Worm (Caenorhabditis elegans) whole organism, midembryonic: ENCODE measurements around the gene snap-1.

Experiments
- T22C8.4 ChIP-seq: fragments of 200-800 bp; sonication (Bioruptor generic); IDR thresholded peaks from 2 replicates; pipeline ENCODE4 v1.3.6; 2022; ENCODE audit warnings: missing genetic modification characterization, missing compliant biosample characterization
- cog-1 ChIP-seq: sonication (generic microtip); optimal IDR thresholded peaks from 2 replicates; lab custom pipeline; 2016; ENCODE audit warnings: missing genetic modification characterization, missing compliant biosample characterization
- flt-1 ChIP-seq: fragments of 200-800 bp; sonication (Bioruptor generic); IDR thresholded peaks from 2 replicates; pipeline ENCODE4 v1.3.6; 2022; ENCODE audit warnings: missing genetic modification characterization, missing compliant biosample characterization
- klf-2 ChIP-seq: fragments of 200-800 bp; sonication (Bioruptor generic); conservative IDR thresholded peaks from 2 replicates; pipeline ENCODE4 v1.3.6; 2022; ENCODE audit warnings: missing genetic modification reagents, missing genetic modification characterization, missing compliant biosample characterization
- med-1 ChIP-seq: sonication (generic microtip); optimal IDR thresholded peaks from 2 replicates; lab custom pipeline; 2017; ENCODE audit warnings: missing genetic modification characterization, mild to moderate bottlenecking, missing compliant biosample characterization, antibody characterized with exemption, missing genetic modification reagents; ENCODE audit not compliant: insufficient read depth
- ref-1 ChIP-seq: fragments of 200-800 bp; sonication (Bioruptor generic); conservative IDR thresholded peaks from 2 replicates; pipeline ENCODE4 v1.3.6; 2022; ENCODE audit warnings: missing genetic modification reagents, missing genetic modification characterization, missing compliant biosample characterization
- tab-1 ChIP-seq: fragments of 200-800 bp; sonication (Bioruptor generic); IDR thresholded peaks from 2 replicates; pipeline ENCODE4 v1.3.6; 2022; ENCODE audit warnings: missing genetic modification characterization, missing compliant biosample characterization
- ztf-23 ChIP-seq: fragments of 200-800 bp; sonication (Bioruptor generic); IDR thresholded peaks from 2 replicates; pipeline ENCODE4 v1.3.6; 2022; ENCODE audit warnings: missing genetic modification reagents, missing genetic modification characterization, missing compliant biosample characterization
- ztf-29 ChIP-seq: fragments of 200-800 bp; sonication (Bioruptor generic); IDR thresholded peaks from 2 replicates; pipeline ENCODE4 v1.3.6; 2022; ENCODE audit warnings: missing genetic modification reagents, missing genetic modification characterization, missing compliant biosample characterization

Gene snap-1

DNA sequence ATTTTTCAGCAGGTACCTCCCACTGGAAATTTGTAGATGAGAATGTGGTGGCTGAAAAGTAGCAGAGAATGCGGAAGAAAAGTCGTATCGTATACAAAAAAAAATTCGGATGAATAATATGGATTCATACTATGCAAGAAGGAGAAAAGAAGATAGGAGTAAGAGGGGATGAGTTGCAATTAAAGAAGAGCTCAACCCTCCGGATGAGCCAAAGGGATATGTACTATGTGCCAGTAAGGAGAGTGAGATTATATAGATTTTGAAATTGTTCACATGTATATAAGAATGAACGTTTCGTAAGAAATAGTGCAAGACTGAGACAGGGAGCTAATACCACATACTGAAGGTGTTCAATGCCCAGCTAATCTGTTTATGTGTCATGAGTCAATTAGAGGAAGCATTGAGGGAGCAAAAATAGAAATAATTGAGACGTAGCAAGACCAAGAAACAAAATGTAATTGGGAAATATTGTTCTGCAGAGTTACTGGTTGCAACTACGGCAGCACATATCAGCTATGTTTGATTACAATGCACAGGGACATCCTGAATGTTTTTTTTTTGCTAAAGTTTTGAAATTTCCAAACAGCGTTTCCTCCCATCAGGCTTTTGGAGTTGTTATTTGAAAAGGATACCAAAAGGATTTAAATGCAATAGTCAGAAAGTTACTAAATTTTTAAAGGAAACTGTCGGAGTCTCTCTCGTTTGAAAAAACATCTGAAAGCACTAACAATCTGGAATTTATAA, 38.0 kb downstream of the snap-1 start, which contains the start of gene F20D6.8:
Gene F20D6.8, minus strand, starts transcription at position 51 of the 744 bp plus-strand sequence.
- TF ChIP-seq ref-1 (no peak), klf-2 (GFP tag; lab: Robert Waterston, UW) (no peak), med-1 (GFP tag; lab: Kevin White, UChicago) (no peak), ztf-29 (GFP tag; lab: Robert Waterston, UW) (no peak), ztf-23 (no peak), flt-1 (GFP tag; lab: Robert Waterston, UW) (no peak), T22C8.4 (GFP tag; lab: Robert Waterston, UW) (no peak), tab-1 (GFP tag; lab: Robert Waterston, UW) (no peak), cog-1 (no peak)

DNA sequence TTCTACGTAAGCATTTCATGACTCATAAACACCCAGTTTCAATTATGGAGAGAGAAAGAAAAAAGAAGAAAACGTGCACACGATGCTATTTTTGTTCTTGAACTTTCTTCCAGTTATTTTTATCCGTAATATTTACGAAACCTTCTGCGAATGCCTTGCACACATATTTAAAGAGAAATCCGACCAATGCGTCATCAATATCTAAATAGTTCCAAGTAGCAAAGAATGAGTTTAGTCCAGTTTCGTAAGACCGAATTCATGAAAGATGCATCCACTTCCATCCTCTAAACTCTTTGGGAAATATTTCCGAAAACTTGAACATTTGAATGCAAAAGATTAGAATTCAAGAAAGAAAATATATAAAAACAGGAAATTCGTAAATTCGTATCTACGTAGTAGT, 38.7 kb downstream of the snap-1 start:
- TF ChIP-seq flt-1 (GFP tag; lab: Robert Waterston, UW), result no peak
- no peak for TF ChIP-seq ztf-29 (GFP tag; lab: Robert Waterston, UW)
- TF ChIP-seq T22C8.4 (GFP tag; lab: Robert Waterston, UW), result no peak
- no peak for TF ChIP-seq tab-1 (GFP tag; lab: Robert Waterston, UW)
- TF ChIP-seq med-1 (GFP tag; lab: Kevin White, UChicago), result no peak
- TF ChIP-seq cog-1, result no peak
- TF ChIP-seq ref-1, result no peak
- TF ChIP-seq ztf-23, result no peak
- no peak for TF ChIP-seq klf-2 (GFP tag; lab: Robert Waterston, UW)

DNA sequence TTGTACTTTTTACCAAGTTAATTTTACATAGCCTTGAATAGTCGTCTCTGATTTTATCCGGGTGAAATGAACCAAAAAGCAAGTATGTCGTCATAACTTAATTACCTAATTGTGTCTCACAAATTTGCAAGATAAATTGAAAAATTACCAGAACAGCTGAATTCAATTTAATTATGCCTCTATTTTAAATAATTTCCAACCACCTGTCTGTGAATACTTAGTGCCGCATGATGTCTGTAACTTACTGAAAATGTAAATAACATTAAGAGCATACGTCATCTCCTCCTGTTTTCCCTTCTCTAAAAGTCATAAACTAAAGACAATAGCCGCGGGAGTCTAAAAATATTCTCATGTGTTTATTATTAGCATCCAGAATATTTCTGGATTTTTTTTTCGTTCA, 39.9 kb downstream of the snap-1 start:
- TF ChIP-seq ztf-29 (GFP tag; lab: Robert Waterston, UW), result no peak
- no peak for TF ChIP-seq flt-1 (GFP tag; lab: Robert Waterston, UW)
- no peak for TF ChIP-seq cog-1
- no peak for TF ChIP-seq tab-1 (GFP tag; lab: Robert Waterston, UW)

DNA sequence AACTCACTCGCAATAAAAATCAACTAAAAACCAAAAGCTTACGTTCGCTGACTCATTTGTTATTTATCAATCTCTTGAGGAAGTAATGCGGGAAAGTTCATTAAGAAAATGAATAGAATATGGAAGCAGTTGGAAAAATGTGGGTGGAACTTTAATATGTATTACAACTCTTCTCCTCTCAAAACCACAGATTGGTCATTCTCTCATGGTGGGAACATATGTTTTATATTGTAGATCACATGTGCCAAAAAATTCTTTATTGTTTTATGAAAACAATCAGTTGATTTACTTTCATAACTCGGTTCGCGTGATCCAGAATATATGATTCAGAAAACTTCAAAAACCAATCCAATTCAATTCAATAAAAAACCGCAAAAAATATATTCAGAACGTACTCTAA, 41.3 kb downstream of the snap-1 start:
- TF ChIP-seq cog-1, result no peak

DNA sequence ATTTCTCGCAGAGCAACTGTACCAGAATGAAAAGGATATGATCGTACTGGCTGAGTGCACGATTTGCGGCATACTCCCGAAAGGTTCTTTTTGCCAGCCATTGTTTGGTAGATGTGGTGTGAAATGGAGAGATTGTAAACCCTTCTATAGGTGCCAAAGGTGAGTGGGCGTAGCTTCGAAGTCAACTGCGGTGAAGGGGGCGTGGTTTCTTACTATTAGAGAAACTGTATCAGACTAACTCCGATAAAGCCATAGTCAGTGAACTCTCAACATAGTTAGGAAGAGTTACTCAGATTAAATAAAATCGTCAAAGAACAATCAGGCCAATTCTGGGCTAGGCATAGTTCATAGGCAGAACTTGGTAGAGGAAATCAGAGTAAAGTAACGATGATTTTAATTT, 46.9 kb downstream of the snap-1 start, which contains the start of gene F20D6.9:
Gene F20D6.9, minus strand, starts transcription at position 101 of the 400 bp plus-strand sequence.
- TF ChIP-seq ztf-23, result no peak
- no peak for TF ChIP-seq tab-1 (GFP tag; lab: Robert Waterston, UW)
- no peak for TF ChIP-seq klf-2 (GFP tag; lab: Robert Waterston, UW)

DNA sequence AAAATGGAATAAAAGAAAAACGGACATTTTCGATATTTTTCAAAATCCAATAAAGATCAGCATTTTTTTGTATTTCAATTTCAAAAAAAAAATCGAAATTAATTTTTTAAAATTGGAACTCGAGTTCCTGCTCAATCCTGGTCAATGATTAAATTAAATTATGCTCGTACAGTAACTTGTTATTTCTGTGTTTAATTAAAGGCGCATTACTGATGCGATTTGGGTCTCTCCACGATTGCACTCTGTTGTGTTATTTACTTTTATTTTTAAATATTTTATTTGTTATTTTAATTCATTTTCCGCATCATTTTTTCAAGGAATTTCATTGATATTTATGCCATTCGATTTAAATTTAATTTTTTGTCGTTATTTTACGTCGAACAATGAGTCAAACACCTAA, 47.9 kb downstream of the snap-1 start:
- no peak for TF ChIP-seq flt-1 (GFP tag; lab: Robert Waterston, UW)
- no peak for TF ChIP-seq tab-1 (GFP tag; lab: Robert Waterston, UW)
- no peak for TF ChIP-seq T22C8.4 (GFP tag; lab: Robert Waterston, UW)
- TF ChIP-seq med-1 (GFP tag; lab: Kevin White, UChicago), result no peak
- no peak for TF ChIP-seq cog-1
- no peak for TF ChIP-seq klf-2 (GFP tag; lab: Robert Waterston, UW)
- no peak for TF ChIP-seq ztf-23
- TF ChIP-seq ztf-29 (GFP tag; lab: Robert Waterston, UW), result no peak
- no peak for TF ChIP-seq ref-1

DNA sequence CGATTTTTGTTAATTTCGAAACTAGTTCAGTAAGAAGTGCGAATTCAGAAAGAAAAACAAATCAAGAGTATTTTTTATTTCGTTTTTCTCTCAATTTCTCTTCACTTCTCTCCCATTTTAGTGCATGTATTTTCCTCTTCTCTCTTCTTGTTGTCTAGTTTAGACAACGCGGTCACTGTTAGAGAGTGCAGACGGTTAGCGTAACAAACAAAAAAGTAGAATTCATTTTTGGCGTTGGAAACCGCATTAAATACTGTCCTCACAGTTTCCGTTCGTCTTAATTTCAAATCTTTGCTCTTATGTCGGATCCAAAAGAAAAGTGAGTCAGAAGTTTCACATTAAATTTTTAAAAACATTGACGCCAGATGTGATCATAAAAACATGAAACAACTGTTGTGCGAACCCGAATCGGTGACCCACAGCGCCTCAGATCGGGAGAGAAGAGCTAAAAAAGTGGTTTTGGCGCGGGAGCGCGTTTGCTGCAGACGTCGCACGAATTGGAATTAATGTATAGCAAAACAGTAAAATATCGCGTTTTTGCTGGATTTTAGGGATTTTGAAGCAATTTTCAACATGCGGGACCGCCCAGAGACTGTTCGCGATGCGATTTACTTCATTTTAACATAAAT, 48.6 kb downstream of the snap-1 start, which contains the start of gene srp-7:
Gene srp-7, plus strand, starts transcription at position 213 of the 629 bp plus-strand sequence.
- TF ChIP-seq ztf-29 (GFP tag; lab: Robert Waterston, UW) (no peak), ztf-23 (no peak), cog-1 (no peak), T22C8.4 (GFP tag; lab: Robert Waterston, UW) (no peak), klf-2 (GFP tag; lab: Robert Waterston, UW) (no peak), med-1 (GFP tag; lab: Kevin White, UChicago) (no peak)
